Fruit fly (Drosophila melanogaster) whole organism, embryonic: ENCODE data around the gene Arpc1.
A peak's percentile ranks its signal among the peaks of the same experiment; 100 is the strongest.

Experiments
- Bgb ChIP-seq: fragments of 200-800 bp; sonication (Bioruptor generic); IDR thresholded peaks from 2 replicates; pipeline ENCODE4 v1.3.6; 2022; ENCODE audit warnings: missing biosample characterization, missing genetic modification characterization; ENCODE audit not compliant: partially characterized antibody
- Bteb2 ChIP-seq: fragments of 200-800 bp; sonication (Bioruptor generic); optimal IDR thresholded peaks from 2 replicates; lab custom pipeline; 2016; ENCODE audit warnings: missing biosample characterization, missing genetic modification characterization
- CG10321 ChIP-seq: fragments of 200-800 bp; sonication (Bioruptor generic); IDR thresholded peaks from 2 replicates; pipeline ENCODE4 v1.3.6; 2022; ENCODE audit warnings: missing biosample characterization, missing genetic modification characterization
- CG12071 ChIP-seq: fragments of 200-800 bp; sonication (Bioruptor generic); optimal IDR thresholded peaks from 3 replicates; lab custom pipeline; 2018; ENCODE audit warnings: missing biosample characterization, mild to moderate bottlenecking, missing genetic modification characterization
- CG12104 ChIP-seq: fragments of 200-800 bp; sonication (Bioruptor generic); optimal IDR thresholded peaks from 3 replicates; lab custom pipeline; 2016; ENCODE audit warnings: missing biosample characterization, missing genetic modification characterization
- CG13424 ChIP-seq: fragments of 200-800 bp; sonication (Bioruptor generic); optimal IDR thresholded peaks from 2 replicates; lab custom pipeline; 2019; ENCODE audit warnings: missing biosample characterization, mild to moderate bottlenecking, missing genetic modification characterization, moderate library complexity
- CG14441 ChIP-seq: fragments of 200-800 bp; sonication (Bioruptor generic); IDR thresholded peaks from 2 replicates; pipeline ENCODE4 v1.3.6; 2022; ENCODE audit warnings: missing biosample characterization, missing genetic modification characterization
- CG14710 ChIP-seq: fragments of 200-800 bp; sonication (Bioruptor generic); optimal IDR thresholded peaks from 3 replicates; lab custom pipeline; 2019; ENCODE audit warnings: missing biosample characterization, mild to moderate bottlenecking, missing genetic modification characterization, moderate library complexity
- CG14860 ChIP-seq: fragments of 200-800 bp; sonication (Bioruptor generic); IDR thresholded peaks from 3 replicates; pipeline ENCODE4 v1.3.6; 2022; ENCODE audit warnings: missing biosample characterization, missing genetic modification characterization; ENCODE audit not compliant: partially characterized antibody
- CG1529 ChIP-seq: fragments of 200-800 bp; sonication (Bioruptor generic); optimal IDR thresholded peaks from 3 replicates; lab custom pipeline; 2018; ENCODE audit warnings: missing biosample characterization, missing genetic modification characterization
- CG16813 ChIP-seq: fragments of 200-800 bp; sonication (Bioruptor generic); IDR thresholded peaks from 3 replicates; pipeline ENCODE4 v1.3.6; 2022; ENCODE audit warnings: missing biosample characterization, missing genetic modification characterization; ENCODE audit not compliant: partially characterized antibody
- CG18599 ChIP-seq: fragments of 200-800 bp; sonication (Bioruptor generic); optimal IDR thresholded peaks from 3 replicates; lab custom pipeline; 2017; ENCODE audit warnings: missing biosample characterization, missing genetic modification characterization, mild to moderate bottlenecking, moderate library complexity, missing genetic modification reagents
- CG31224 ChIP-seq: fragments of 200-800 bp; sonication (Bioruptor generic); IDR thresholded peaks from 2 replicates; pipeline ENCODE4 v1.3.6; 2022; ENCODE audit warnings: missing biosample characterization, missing genetic modification characterization
- CG4328 ChIP-seq: fragments of 200-800 bp; sonication (Bioruptor generic); optimal IDR thresholded peaks from 3 replicates; lab custom pipeline; 2017; ENCODE audit warnings: missing biosample characterization, missing genetic modification reagents, missing genetic modification characterization
- CG6254 ChIP-seq: fragments of 200-800 bp; sonication (Bioruptor generic); optimal IDR thresholded peaks from 3 replicates; lab custom pipeline; 2017; ENCODE audit warnings: mild to moderate bottlenecking, missing biosample characterization, missing genetic modification reagents, missing genetic modification characterization
- CG6683 ChIP-seq: fragments of 200-800 bp; sonication (Bioruptor generic); optimal IDR thresholded peaks from 2 replicates; lab custom pipeline; 2017; ENCODE audit warnings: missing biosample characterization, mild to moderate bottlenecking, missing genetic modification characterization, missing genetic modification reagents
- CG6689 ChIP-seq: fragments of 200-800 bp; sonication (Bioruptor generic); IDR thresholded peaks from 2 replicates; pipeline ENCODE4 v1.3.6; 2022; ENCODE audit warnings: missing biosample characterization, missing genetic modification characterization
- CG7271 ChIP-seq: fragments of 200-800 bp; sonication (Bioruptor generic); optimal IDR thresholded peaks from 2 replicates; lab custom pipeline; 2018; ENCODE audit warnings: missing biosample characterization, mild to moderate bottlenecking, missing genetic modification characterization, moderate library complexity
- CG9609 ChIP-seq: fragments of 200-800 bp; sonication (Bioruptor generic); optimal IDR thresholded peaks from 3 replicates; lab custom pipeline; 2016; ENCODE audit warnings: missing biosample characterization, missing genetic modification characterization
- CrebB ChIP-seq: fragments of 200-800 bp; sonication (Bioruptor generic); optimal IDR thresholded peaks from 3 replicates; lab custom pipeline; 2018; ENCODE audit warnings: missing biosample characterization, mild to moderate bottlenecking, missing genetic modification characterization
- D19A ChIP-seq: fragments of 200-800 bp; optimal IDR thresholded peaks from 3 replicates; lab custom pipeline; 2019; ENCODE audit warnings: missing biosample characterization, mild to moderate bottlenecking, missing genetic modification characterization, moderate library complexity
- H15 ChIP-seq: fragments of 200-800 bp; sonication (Bioruptor generic); IDR thresholded peaks from 3 replicates; pipeline ENCODE4 v1.3.6; 2022; ENCODE audit warnings: missing biosample characterization, missing genetic modification characterization
- HLH54F ChIP-seq: fragments of 200-800 bp; sonication (Bioruptor generic); optimal IDR thresholded peaks from 3 replicates; lab custom pipeline; 2016; ENCODE audit warnings: missing biosample characterization, missing genetic modification characterization
- Hsf ChIP-seq: fragments of 200-800 bp; sonication (Bioruptor generic); optimal IDR thresholded peaks from 3 replicates; lab custom pipeline; 2016; ENCODE audit warnings: missing biosample characterization, missing genetic modification characterization
- Jarid2 ChIP-seq: fragments of 200-800 bp; sonication (Bioruptor generic); optimal IDR thresholded peaks from 3 replicates; lab custom pipeline; 2017; ENCODE audit warnings: mild to moderate bottlenecking, missing biosample characterization, missing genetic modification reagents, missing genetic modification characterization
- MBD-R2 ChIP-seq: fragments of 200-800 bp; sonication (Bioruptor generic); IDR thresholded peaks from 2 replicates; pipeline ENCODE4 v1.3.6; 2022; ENCODE audit warnings: missing biosample characterization, missing genetic modification characterization
- Mad ChIP-seq: fragments of 200-800 bp; sonication (Bioruptor generic); optimal IDR thresholded peaks from 2 replicates; lab custom pipeline; 2016; ENCODE audit warnings: missing biosample characterization, missing genetic modification characterization
- Opbp ChIP-seq: fragments of 200-800 bp; sonication (Bioruptor generic); IDR thresholded peaks from 3 replicates; pipeline ENCODE4 v1.3.6; 2022; ENCODE audit warnings: missing biosample characterization, missing genetic modification characterization; ENCODE audit not compliant: partially characterized antibody
- Optix ChIP-seq: fragments of 200-800 bp; sonication (Bioruptor generic); IDR thresholded peaks from 3 replicates; pipeline ENCODE4 v1.3.6; 2022; ENCODE audit warnings: missing biosample characterization, missing genetic modification characterization
- Rx ChIP-seq: fragments of 200-800 bp; sonication (Bioruptor generic); IDR thresholded peaks from 2 replicates; pipeline ENCODE4 v1.3.6; 2022; ENCODE audit warnings: missing biosample characterization, missing genetic modification characterization
- Vsx1 ChIP-seq: fragments of 200-800 bp; sonication (Bioruptor generic); optimal IDR thresholded peaks from 2 replicates; lab custom pipeline; 2017; ENCODE audit warnings: missing biosample characterization, mild to moderate bottlenecking, missing genetic modification characterization, missing genetic modification reagents
- ac ChIP-seq: fragments of 200-800 bp; sonication (Bioruptor generic); optimal IDR thresholded peaks from 3 replicates; lab custom pipeline; 2017; ENCODE audit warnings: missing biosample characterization, mild to moderate bottlenecking, missing genetic modification characterization
- cas ChIP-seq: fragments of 200-800 bp; sonication (Bioruptor generic); IDR thresholded peaks from 2 replicates; pipeline ENCODE4 v1.3.6; 2022; ENCODE audit warnings: missing biosample characterization, missing genetic modification characterization
- dimm ChIP-seq: fragments of 200-800 bp; sonication (Bioruptor generic); IDR thresholded peaks from 2 replicates; pipeline ENCODE4 v1.3.6; 2022; ENCODE audit warnings: missing biosample characterization, missing genetic modification characterization
- esg ChIP-seq: fragments of 200-800 bp; sonication (Bioruptor generic); conservative IDR thresholded peaks from 2 replicates; pipeline ENCODE4 v1.3.6; 2022; ENCODE audit warnings: missing biosample characterization, missing genetic modification characterization
- fd3F ChIP-seq: fragments of 200-800 bp; sonication (Bioruptor generic); optimal IDR thresholded peaks from 2 replicates; lab custom pipeline; 2018; ENCODE audit warnings: missing biosample characterization, mild to moderate bottlenecking, missing genetic modification characterization, moderate library complexity
- fd96Cb ChIP-seq: fragments of 200-800 bp; sonication (Bioruptor generic); optimal IDR thresholded peaks from 2 replicates; lab custom pipeline; 2018; ENCODE audit warnings: missing biosample characterization, mild to moderate bottlenecking, missing genetic modification characterization, moderate library complexity
- gcm2 ChIP-seq: fragments of 200-800 bp; sonication (Bioruptor generic); optimal IDR thresholded peaks from 2 replicates; lab custom pipeline; 2016; ENCODE audit warnings: missing biosample characterization, missing genetic modification characterization
- gt ChIP-seq: fragments of 200-800 bp; sonication (Bioruptor generic); IDR thresholded peaks from 2 replicates; pipeline ENCODE4 v1.3.6; 2022; ENCODE audit warnings: missing biosample characterization, missing genetic modification characterization
- inv ChIP-seq: fragments of 200-800 bp; sonication (Bioruptor generic); IDR thresholded peaks from 2 replicates; pipeline ENCODE4 v1.3.6; 2022; ENCODE audit warnings: missing biosample characterization, missing genetic modification characterization; ENCODE audit not compliant: partially characterized antibody
- kay ChIP-seq: fragments of 200-800 bp; sonication (Bioruptor generic); optimal IDR thresholded peaks from 2 replicates; lab custom pipeline; 2016; ENCODE audit warnings: missing biosample characterization, missing genetic modification characterization
- lola ChIP-seq, 3 experiments: fragments of >200 bp in 2 of 3; fragments of 200-800 bp in 1 of 3; sonication (Bioruptor generic) in 1 of 3; optimal IDR thresholded peaks; 2 replicates each; lab custom pipeline; 2017 to 2019; ENCODE audit warnings: missing biosample characterization in 3 of 3, missing genetic modification characterization in 3 of 3, mild to moderate bottlenecking in 1 of 3, moderate library complexity in 1 of 3
- org-1 ChIP-seq: fragments of 200-800 bp; sonication (Bioruptor generic); optimal IDR thresholded peaks from 2 replicates; lab custom pipeline; 2017; ENCODE audit warnings: missing biosample characterization, missing genetic modification characterization
- otp ChIP-seq: fragments of 200-800 bp; sonication (Bioruptor generic); IDR thresholded peaks from 3 replicates; pipeline ENCODE4, ENCODE4 v1.3.6; 2022; ENCODE audit warnings: missing biosample characterization, missing genetic modification characterization
- sc ChIP-seq, 3 experiments: fragments of >200 bp in 2 of 3; fragments of 200-800 bp in 1 of 3; sonication (Bioruptor generic) in 1 of 3; optimal IDR thresholded peaks; 2 replicates in 2 of 3; 3 replicates in 1 of 3; lab custom pipeline; 2017; ENCODE audit warnings: mild to moderate bottlenecking in 1 of 3, missing biosample characterization in 1 of 3, missing genetic modification characterization in 1 of 3, missing genetic modification reagents in 1 of 3
- schlank ChIP-seq: fragments of 200-800 bp; sonication (Bioruptor generic); optimal IDR thresholded peaks from 2 replicates; lab custom pipeline; 2018; ENCODE audit warnings: missing biosample characterization, mild to moderate bottlenecking, missing genetic modification characterization
- sim ChIP-seq: fragments of 200-800 bp; sonication (Bioruptor generic); IDR thresholded peaks from 2 replicates; pipeline ENCODE4 v1.3.6; 2022; ENCODE audit warnings: missing biosample characterization, missing genetic modification characterization
- ttk ChIP-seq: fragments of 200-800 bp; sonication (Bioruptor generic); IDR thresholded peaks from 2 replicates; pipeline ENCODE4 v2.1.2; 2022; ENCODE audit warnings: missing biosample characterization, missing genetic modification characterization
- tx ChIP-seq: fragments of 200-800 bp; sonication (Bioruptor generic); optimal IDR thresholded peaks from 2 replicates; lab custom pipeline; 2016; ENCODE audit warnings: missing biosample characterization, missing genetic modification characterization
- z ChIP-seq: fragments of 200-800 bp; sonication (Bioruptor generic); IDR thresholded peaks from 3 replicates; pipeline ENCODE4 v1.3.6; 2022; ENCODE audit warnings: missing biosample characterization, missing genetic modification characterization

The Arpc1 gene

DNA sequence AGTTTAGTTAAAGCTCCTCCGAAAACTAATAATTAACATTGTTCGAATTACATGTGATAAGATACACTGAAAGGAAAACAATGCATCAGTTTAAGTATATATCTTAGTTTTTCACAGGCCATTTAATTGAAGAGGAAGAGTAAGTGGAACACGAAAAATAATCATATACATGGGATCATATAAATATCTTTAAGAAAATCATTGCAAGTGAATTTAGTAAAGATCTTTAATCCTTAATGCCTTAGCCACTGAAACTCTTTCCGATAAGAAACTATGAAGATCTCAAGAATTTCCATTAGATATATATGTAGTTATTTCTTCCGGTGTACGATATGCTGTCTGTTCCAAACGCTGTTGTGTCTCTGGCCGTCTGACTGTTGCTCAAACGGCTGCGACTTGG is 50.9 kb downstream of the Arpc1 start (continued):
- TF ChIP-seq CG4328 (GFP tag; lab: Kevin White, UChicago) (no peak), CG12071 (GFP tag; lab: Kevin White, UChicago) (no peak), z (GFP tag; lab: Robert Waterston, UW) (no peak), CG6254 (GFP tag; lab: Kevin White, UChicago) (no peak), Opbp (no peak), esg (peak; percentile 50), D19A (tag; lab: Kevin White, UChicago) (peak; percentile 66), Vsx1 (GFP tag; lab: Kevin White, UChicago) (peak; percentile 30), CG18599 (GFP tag; lab: Kevin White, UChicago) (peak; percentile 61), CG14441 (peak; percentile 20; the same call in 1 of the 2 replicates), CG14710 (tag; lab: Kevin White, UChicago) (peak; percentile 1), sc (optimal IDR thresholded peaks at IDR 0.05; lab: Kevin White, UChicago) (no peak), sc (GFP tag; optimal IDR thresholded peaks at IDR 0.05; lab: Kevin White, UChicago) (peak; percentile 36), inv (GFP tag; lab: Robert Waterston, UW) (no peak), CG16813 (GFP tag; lab: Robert Waterston, UW) (no peak), fd96Cb (peak; percentile 61), sim (no peak), CG6683 (GFP tag; lab: Kevin White, UChicago) (no peak), lola (GFP tag; optimal IDR thresholded peaks at IDR 0.05; lab: Kevin White, UChicago) (peak in 1 of 3 experiments; percentile 52), ac (GFP tag; lab: Kevin White, UChicago) (no peak), CG6689 (GFP tag; lab: Robert Waterston, UW) (0 out of 2 replicates have a peak, but pooled peaks have one; percentile 26), HLH54F (peak; percentile 35), otp (GFP tag; lab: Robert Waterston, UW) (no peak), CG14860 (GFP tag; lab: Robert Waterston, UW) (no peak), dimm (no peak), H15 (GFP tag; lab: Robert Waterston, UW) (no peak), schlank (tag; lab: Kevin White, UChicago) (no peak), kay (peak; percentile 23), MBD-R2 (GFP tag; lab: Robert Waterston, UW) (no peak), ttk (GFP tag; lab: Robert Waterston, UW) (peak; percentile 27; the same call in 1 of the 2 replicates), CG31224 (GFP tag; lab: Robert Waterston, UW) (peak; percentile 9; the same call in 1 of the 2 replicates), CG1529 (no peak), gcm2 (GFP tag; lab: Kevin White, UChicago) (no peak), Bteb2 (peak; percentile 52), tx (GFP tag; lab: Kevin White, UChicago) (peak; percentile 26), org-1 (GFP tag; lab: Kevin White, UChicago) (peak; percentile 66), CG10321 (GFP tag; lab: Robert Waterston, UW) (no peak), CG12104 (peak; percentile 51), cas (GFP tag; lab: Robert Waterston, UW) (no peak), Bgb (GFP tag; lab: Robert Waterston, UW) (no peak), Jarid2 (GFP tag; lab: Kevin White, UChicago) (no peak), Mad (GFP tag; lab: Kevin White, UChicago) (peak; percentile 18), Hsf (GFP tag; lab: Kevin White, UChicago) (peak; percentile 58), CG9609 (GFP tag; lab: Kevin White, UChicago) (peak; percentile 18), fd3F (GFP tag; lab: Kevin White, UChicago) (peak; percentile 40), Rx (GFP tag; lab: Robert Waterston, UW) (0 out of 2 replicates have a peak, but pooled peaks have one; percentile 13), CG13424 (peak; percentile 66), Optix (no peak), CrebB (no peak), CG7271 (tag; lab: Kevin White, UChicago) (no peak), gt (GFP tag; lab: Robert Waterston, UW) (no peak)
